Worm (Caenorhabditis elegans) whole organism, L4 larva: Measurements from ENCODE around the gene C04F5.2.

Experiments
- F49E8.2 ChIP-seq: sonication (generic microtip); optimal IDR thresholded peaks from 2 replicates; lab custom pipeline; 2016; ENCODE audit warnings: missing compliant biosample characterization, mild to moderate bottlenecking, missing genetic modification characterization, borderline replicate concordance
- R02D3.7 ChIP-seq: fragments of 150-350 bp; sonication (generic microtip); optimal IDR thresholded peaks from 3 replicates; lab custom pipeline; 2014; ENCODE audit warnings: missing biosample characterization, missing genetic modification characterization
- T26A8.4 ChIP-seq: fragments of 200-800 bp; sonication (Bioruptor generic); IDR thresholded peaks from 2 replicates; pipeline ENCODE4 v1.3.6; 2022; ENCODE audit warnings: missing genetic modification characterization, missing compliant biosample characterization
- Y105C5A.15 ChIP-seq: fragments of 200-800 bp; sonication (Bioruptor generic); IDR thresholded peaks from 2 replicates; pipeline ENCODE4 v1.3.6; 2022; ENCODE audit warnings: missing genetic modification characterization, missing compliant biosample characterization
- Y48G9A.11 ChIP-seq: fragments of 200-800 bp; sonication (Bioruptor generic); IDR thresholded peaks from 2 replicates; pipeline ENCODE4 v1.3.6; 2022; ENCODE audit warnings: missing genetic modification reagents, missing genetic modification characterization, missing compliant biosample characterization
- Y5F2A.4 ChIP-seq: fragments of 200-800 bp; sonication (Bioruptor generic); optimal IDR thresholded peaks from 2 replicates; lab custom pipeline; 2018; ENCODE audit warnings: mild to moderate bottlenecking, missing genetic modification characterization, missing compliant biosample characterization
- Y75B8A.6 ChIP-seq: fragments of 200-800 bp; sonication (Bioruptor generic); IDR thresholded peaks from 2 replicates; pipeline ENCODE4 v1.3.6; 2022; ENCODE audit warnings: missing genetic modification reagents, missing genetic modification characterization, missing compliant biosample characterization
- ZK337.2 ChIP-seq: fragments of 200-800 bp; sonication (Bioruptor generic); IDR thresholded peaks from 2 replicates; pipeline ENCODE4 v1.3.6; 2022; ENCODE audit warnings: missing genetic modification reagents, missing genetic modification characterization, missing compliant biosample characterization
- ZK546.5 ChIP-seq, 2 experiments: sonication (generic microtip); optimal IDR thresholded peaks; 2 replicates each; lab custom pipeline; 2017; ENCODE audit warnings: missing biosample characterization in 2 of 2, missing genetic modification characterization in 2 of 2
- aha-1 ChIP-seq: fragments of 150-350 bp; peaks from one replicate; lab custom pipeline; 2014; ENCODE audit warnings: missing biosample characterization, missing genetic modification characterization
- ceh-32 ChIP-seq: sonication (generic microtip); optimal IDR thresholded peaks from 2 replicates; lab custom pipeline; 2016; ENCODE audit warnings: mild to moderate bottlenecking, missing genetic modification characterization, missing compliant biosample characterization; ENCODE audit not compliant: poor library complexity
- ces-1 ChIP-seq: fragments of 150-350 bp; sonication (generic microtip); optimal IDR thresholded peaks from 4 replicates; lab custom pipeline; 2014; ENCODE audit warnings: missing biosample characterization, missing genetic modification reagents, missing genetic modification characterization
- daf-16 ChIP-seq, 3 experiments: sonication (generic microtip); optimal IDR thresholded peaks; 2 replicates each; lab custom pipeline; 2016 to 2017; ENCODE audit warnings: missing genetic modification characterization in 3 of 3, missing genetic modification reagents in 3 of 3, mild to moderate bottlenecking in 2 of 3, missing compliant biosample characterization in 2 of 3, missing biosample characterization in 1 of 3, moderate library complexity in 1 of 3
- daf-19 ChIP-seq: fragments of 200-800 bp; sonication (Bioruptor generic); conservative IDR thresholded peaks from 2 replicates; pipeline ENCODE4 v1.3.6; 2022; ENCODE audit warnings: missing genetic modification characterization, missing compliant biosample characterization
- dmd-6 ChIP-seq: fragments of 200-800 bp; sonication (Bioruptor generic); IDR thresholded peaks from 2 replicates; pipeline ENCODE4 v1.3.6; 2022; ENCODE audit warnings: missing genetic modification reagents, missing genetic modification characterization, missing compliant biosample characterization
- dmd-9 ChIP-seq: fragments of 200-800 bp; sonication (Bioruptor generic); IDR thresholded peaks from 2 replicates; pipeline ENCODE4 v1.3.6; 2022; ENCODE audit warnings: missing genetic modification reagents, missing genetic modification characterization, missing compliant biosample characterization
- dve-1 ChIP-seq: sonication (generic microtip); optimal IDR thresholded peaks from 2 replicates; lab custom pipeline; 2017; ENCODE audit warnings: antibody characterized with exemption, mild to moderate bottlenecking, missing genetic modification characterization, missing compliant biosample characterization; ENCODE audit not compliant: insufficient read depth
- egl-27 ChIP-seq: sonication (generic microtip); optimal IDR thresholded peaks from 3 replicates; lab custom pipeline; 2017; ENCODE audit warnings: missing biosample characterization, missing genetic modification reagents, missing genetic modification characterization
- gei-8 ChIP-seq: fragments of 200-800 bp; sonication (Bioruptor generic); optimal IDR thresholded peaks from 2 replicates; lab custom pipeline; 2018; ENCODE audit warnings: mild to moderate bottlenecking, missing genetic modification characterization, missing compliant biosample characterization
- hlh-11 ChIP-seq: fragments of 200-800 bp; sonication (Bioruptor generic); optimal IDR thresholded peaks from 2 replicates; lab custom pipeline; 2018; ENCODE audit warnings: mild to moderate bottlenecking, missing genetic modification characterization, missing compliant biosample characterization
- hmg-1.1 ChIP-seq: fragments of 200-800 bp; sonication (Bioruptor generic); IDR thresholded peaks from 2 replicates; pipeline ENCODE4 v1.3.6; 2022; ENCODE audit warnings: missing genetic modification reagents, missing genetic modification characterization, missing compliant biosample characterization
- lin-1 ChIP-seq: fragments of 200-800 bp; sonication (Bioruptor generic); IDR thresholded peaks from 2 replicates; pipeline ENCODE4 v1.3.6; 2022; ENCODE audit warnings: missing genetic modification reagents, missing genetic modification characterization, missing compliant biosample characterization
- lin-13 ChIP-seq: fragments of 150-350 bp; optimal IDR thresholded peaks from 2 replicates; lab custom pipeline; 2014; ENCODE audit warnings: missing biosample characterization, missing genetic modification reagents, missing genetic modification characterization
- mdl-1 ChIP-seq, 2 experiments: fragments of 150-350 bp in 1 of 2; sonication (generic microtip) in 1 of 2; optimal IDR thresholded peaks; 2 replicates each; lab custom pipeline; 2014 to 2017; ENCODE audit warnings: missing biosample characterization in 2 of 2, missing genetic modification characterization in 2 of 2
- mep-1 ChIP-seq: fragments of 150-350 bp; sonication (generic microtip); optimal IDR thresholded peaks from 3 replicates; lab custom pipeline; 2014; ENCODE audit warnings: missing biosample characterization, missing genetic modification characterization
- mes-2 ChIP-seq: sonication (generic microtip); optimal IDR thresholded peaks from 2 replicates; lab custom pipeline; 2016; ENCODE audit warnings: missing genotype, mild to moderate bottlenecking, missing genetic modification characterization, missing compliant biosample characterization; ENCODE audit not compliant: poor library complexity, severe bottlenecking
- nhr-25 ChIP-seq: sonication (generic microtip); optimal IDR thresholded peaks from 2 replicates; lab custom pipeline; 2017; ENCODE audit warnings: missing genetic modification characterization, mild to moderate bottlenecking, missing compliant biosample characterization, antibody characterized with exemption, moderate library complexity, borderline replicate concordance; ENCODE audit not compliant: insufficient read depth
- nhr-28 ChIP-seq: fragments of 150-350 bp; optimal IDR thresholded peaks from 2 replicates; lab custom pipeline; 2014; ENCODE audit warnings: missing biosample characterization, missing genetic modification characterization
- nhr-77 ChIP-seq: fragments of 150-350 bp; optimal IDR thresholded peaks from 2 replicates; lab custom pipeline; 2014; ENCODE audit warnings: missing biosample characterization, missing genetic modification characterization
- pqm-1 ChIP-seq: sonication (generic microtip); optimal IDR thresholded peaks from 2 replicates; lab custom pipeline; 2017; ENCODE audit warnings: missing biosample characterization, missing genetic modification characterization
- saeg-2 ChIP-seq: fragments of 200-800 bp; sonication (Bioruptor generic); IDR thresholded peaks from 2 replicates; pipeline ENCODE4 v1.3.6; 2022; ENCODE audit warnings: missing genetic modification reagents, missing genetic modification characterization, missing compliant biosample characterization
- tag-97 ChIP-seq: fragments of 200-800 bp; sonication (Bioruptor generic); IDR thresholded peaks from 2 replicates; pipeline ENCODE4 v1.3.6; 2022; ENCODE audit warnings: missing genetic modification characterization, missing compliant biosample characterization
- unc-62 ChIP-seq, 3 experiments: fragments of 150-350 bp in 1 of 3; sonication (generic microtip); optimal IDR thresholded peaks in 2 of 3; peaks in 1 of 3; 1 replicate in 1 of 3; 2 replicates in 2 of 3; lab custom pipeline; 2014 to 2017; ENCODE audit warnings: missing biosample characterization in 3 of 3, missing genetic modification characterization in 3 of 3, missing genetic modification reagents in 3 of 3, missing genotype in 1 of 3
- vab-7 ChIP-seq: fragments of 200-800 bp; sonication (Bioruptor generic); IDR thresholded peaks from 2 replicates; pipeline ENCODE4 v1.3.6; 2022; ENCODE audit warnings: missing genetic modification reagents, missing genetic modification characterization, missing compliant biosample characterization
- zip-11 ChIP-seq: fragments of 200-800 bp; sonication (Bioruptor generic); IDR thresholded peaks from 2 replicates; pipeline ENCODE4 v1.3.6; 2022; ENCODE audit warnings: missing genetic modification characterization, missing compliant biosample characterization

The C04F5.2 gene

DNA sequence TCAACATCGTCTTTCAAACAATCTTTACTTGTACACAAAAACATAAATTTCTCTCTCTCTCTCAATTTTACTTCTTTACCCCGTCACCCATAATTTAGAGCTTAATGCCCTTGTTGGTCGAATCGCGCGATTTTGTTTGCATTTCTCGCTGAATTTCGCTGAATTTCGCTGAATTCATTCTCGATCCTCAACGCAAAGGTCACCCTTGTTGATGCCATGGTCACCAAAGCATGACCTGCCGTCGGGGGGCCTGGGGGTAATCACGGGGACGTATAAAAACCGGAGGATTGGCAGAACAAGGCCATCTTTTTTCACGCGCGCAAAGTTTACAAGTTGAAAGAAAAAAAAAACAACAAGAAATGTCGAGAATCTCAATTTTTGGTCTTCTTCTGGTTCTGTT is 33.1 kb upstream of the C04F5.2 start, which contains the start of gene F14F9.8:
F14F9.8 (plus strand) TSS at position 301 of the 400 bp plus-strand sequence.
- TF ChIP-seq dve-1 (tag; lab: Kevin White, UChicago) (no peak), ceh-32 (no peak), dmd-9 (no peak), unc-62 (GFP tag; optimal IDR thresholded peaks at IDR 0.05 in 1 of 2; lab: Kevin White, UChicago) (peak in 1 of 2 experiments; percentile 4), unc-62 (tag; optimal IDR thresholded peaks at IDR 0.05; lab: Kevin White, UChicago) (no peak), aha-1 (peak; percentile 79), Y75B8A.6 (GFP tag; lab: Robert Waterston, UW) (no peak), F49E8.2 (tag; lab: Kevin White, UChicago) (no peak), mes-2 (tag; lab: Kevin White, UChicago) (no peak), Y5F2A.4 (GFP tag; lab: Kevin White, UChicago) (no peak), Y105C5A.15 (no peak), nhr-77 (tag; lab: Kevin White, UChicago) (no peak), ZK546.5 (tag; optimal IDR thresholded peaks at IDR 0.05; lab: Kevin White, UChicago) (no peak), hlh-11 (no peak), egl-27 (tag; lab: Kevin White, UChicago) (no peak)
- TF ChIP-seq, all 104 proteins: peak for 2

DNA sequence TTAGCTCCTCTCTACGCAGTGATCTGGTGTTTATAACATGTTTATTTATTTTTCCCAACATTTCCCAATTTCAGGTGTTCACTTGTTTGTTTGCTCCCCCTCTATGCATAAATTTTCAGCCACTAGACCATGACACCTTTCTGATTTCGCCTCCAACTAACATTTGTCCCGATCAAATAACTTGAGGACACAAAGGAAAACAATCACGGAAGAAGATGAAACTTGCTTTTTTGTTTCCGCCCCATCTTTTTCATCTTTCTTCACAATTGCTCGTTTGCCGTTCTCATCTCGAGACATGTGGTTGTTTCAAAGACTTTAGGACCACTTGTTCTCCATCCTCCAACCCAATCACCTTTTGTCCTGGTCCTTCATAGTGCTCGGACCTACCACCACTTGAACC is 29.9 kb upstream of the C04F5.2 start, which contains the start of gene F14F9.5:
F14F9.5 (plus strand) TSS at position 301 of the 400 bp plus-strand sequence.
- no peak for TF ChIP-seq hmg-1.1 (GFP tag; lab: Robert Waterston, UW)
- TF ChIP-seq lin-1 (GFP tag; lab: Robert Waterston, UW): no peak
- no peak for TF ChIP-seq ces-1 (GFP tag; lab: Kevin White, UChicago)
- TF ChIP-seq mep-1: no peak
- TF ChIP-seq lin-13 (GFP tag; lab: Kevin White, UChicago): no peak
- no peak for TF ChIP-seq nhr-25 (tag; lab: Kevin White, UChicago)
- TF ChIP-seq gei-8 (GFP tag; lab: Kevin White, UChicago): no peak
- TF ChIP-seq zip-11 (GFP tag; lab: Robert Waterston, UW): no peak
- no peak for TF ChIP-seq mdl-1 (tag; optimal IDR thresholded peaks at IDR 0.05; lab: Kevin White, UChicago)
- no peak for TF ChIP-seq Y48G9A.11 (GFP tag; lab: Robert Waterston, UW)
- no peak for TF ChIP-seq tag-97 (GFP tag; lab: Robert Waterston, UW)
- no peak for TF ChIP-seq R02D3.7
- TF ChIP-seq vab-7 (GFP tag; lab: Robert Waterston, UW): no peak
- TF ChIP-seq, all 104 proteins: peak for 0

DNA sequence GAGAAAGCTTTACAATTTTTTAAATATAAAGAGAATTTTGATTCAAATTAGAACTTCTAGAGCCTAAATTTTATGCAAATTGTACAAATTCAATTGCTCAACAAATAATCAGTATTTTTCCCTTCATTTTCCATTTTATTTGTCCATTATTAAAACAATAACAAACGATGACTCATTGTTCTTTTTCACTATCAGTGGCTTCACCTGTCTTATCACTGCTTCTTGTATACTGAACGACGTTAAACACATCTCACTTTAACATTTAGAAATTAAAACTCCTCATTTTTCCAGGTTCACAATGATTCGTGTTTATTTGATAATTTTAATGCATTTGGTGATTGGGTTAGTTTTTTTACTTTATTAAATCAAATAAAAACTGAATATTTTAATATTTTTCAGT is 22.7 kb upstream of the C04F5.2 start, which contains the start of gene sid-1:
sid-1 (plus strand) TSS at position 292 of the 400 bp plus-strand sequence.
- peak; percentile 5 for TF ChIP-seq dve-1 (tag; lab: Kevin White, UChicago)
- peak; percentile 54 for TF ChIP-seq nhr-28 (tag; lab: Kevin White, UChicago)
- peak; percentile 8; the same call in 1 of the 2 replicates for TF ChIP-seq dmd-6 (GFP tag; lab: Robert Waterston, UW)
- no peak for TF ChIP-seq T26A8.4 (GFP tag; lab: Robert Waterston, UW)
- TF ChIP-seq daf-16 (GFP tag; optimal IDR thresholded peaks at IDR 0.05; lab: Kevin White, UChicago): no peak
- TF ChIP-seq daf-16 (tag; optimal IDR thresholded peaks at IDR 0.05; lab: Kevin White, UChicago): peak; percentile 81
- peak; percentile 59 for TF ChIP-seq pqm-1 (tag; lab: Kevin White, UChicago)
- no peak for TF ChIP-seq saeg-2 (GFP tag; lab: Robert Waterston, UW)

ce11 chrV:5119109-5119508 is 22.2 kb upstream of the C04F5.2 start, which contains the start of gene C04F5.9:
TSS of gene C04F5.9 (minus strand) at chrV:5119209.
- no peak for TF ChIP-seq ZK337.2 (GFP tag; lab: Robert Waterston, UW)
- TF ChIP-seq mes-2 (tag; lab: Kevin White, UChicago): peak; percentile 21
- no peak for TF ChIP-seq daf-19
